Fruit fly (Drosophila melanogaster) whole organism, embryonic: ENCODE results near the gene CG14154.

ENCODE experiments used
- CG1024 ChIP-seq: fragments of 200-800 bp; sonication (Bioruptor generic); IDR thresholded peaks from 2 replicates; pipeline ENCODE4 v1.3.6; 2022; ENCODE audit warnings: missing biosample characterization, missing genetic modification characterization
- CG10959 ChIP-seq: fragments of 200-800 bp; sonication (Bioruptor generic); IDR thresholded peaks from 2 replicates; pipeline ENCODE4 v1.3.6; 2022; ENCODE audit warnings: missing biosample characterization, missing genetic modification characterization
- CG11456 ChIP-seq: fragments of 200-800 bp; sonication (Bioruptor generic); IDR thresholded peaks from 3 replicates; pipeline ENCODE4 v1.3.6; 2022; ENCODE audit warnings: missing biosample characterization, missing genetic modification characterization
- CG12104 ChIP-seq: fragments of 200-800 bp; sonication (Bioruptor generic); optimal IDR thresholded peaks from 3 replicates; lab custom pipeline; 2016; ENCODE audit warnings: missing biosample characterization, missing genetic modification characterization
- CG12299 ChIP-seq: fragments of 200-800 bp; sonication (Bioruptor generic); optimal IDR thresholded peaks from 2 replicates; lab custom pipeline; 2018; ENCODE audit warnings: missing biosample characterization, mild to moderate bottlenecking, missing genetic modification characterization
- CG14441 ChIP-seq: fragments of 200-800 bp; sonication (Bioruptor generic); IDR thresholded peaks from 2 replicates; pipeline ENCODE4 v1.3.6; 2022; ENCODE audit warnings: missing biosample characterization, missing genetic modification characterization
- CG15514 ChIP-seq: fragments of 200-800 bp; sonication (Bioruptor generic); optimal IDR thresholded peaks from 3 replicates; lab custom pipeline; 2017; ENCODE audit warnings: missing biosample characterization, missing genetic modification characterization, mild to moderate bottlenecking, moderate library complexity, missing genetic modification reagents
- CG15696 ChIP-seq: fragments of 200-800 bp; sonication (Bioruptor generic); optimal IDR thresholded peaks from 2 replicates; lab custom pipeline; 2019; ENCODE audit warnings: missing biosample characterization, mild to moderate bottlenecking, missing genetic modification characterization, moderate library complexity
- CG16815 ChIP-seq: fragments of 200-800 bp; sonication (Bioruptor generic); optimal IDR thresholded peaks from 3 replicates; lab custom pipeline; 2017; ENCODE audit warnings: missing biosample characterization, mild to moderate bottlenecking, missing genetic modification characterization
- CG17802 ChIP-seq: fragments of 200-800 bp; sonication (Bioruptor generic); optimal IDR thresholded peaks from 2 replicates; lab custom pipeline; 2018; ENCODE audit warnings: missing biosample characterization, mild to moderate bottlenecking, missing genetic modification characterization, moderate library complexity
- CG18619 ChIP-seq: fragments of 200-800 bp; sonication (Bioruptor generic); optimal IDR thresholded peaks from 3 replicates; lab custom pipeline; 2017; ENCODE audit warnings: missing biosample characterization, mild to moderate bottlenecking, missing genetic modification characterization
- CG2712 ChIP-seq: fragments of 200-800 bp; optimal IDR thresholded peaks from 3 replicates; lab custom pipeline; 2019; ENCODE audit warnings: missing biosample characterization, mild to moderate bottlenecking, missing genetic modification characterization, moderate library complexity
- CG3065 ChIP-seq: fragments of 200-800 bp; sonication (Bioruptor generic); optimal IDR thresholded peaks from 2 replicates; lab custom pipeline; 2016; ENCODE audit warnings: missing biosample characterization, missing genetic modification characterization
- CG34376 ChIP-seq: fragments of 200-800 bp; sonication (Bioruptor generic); optimal IDR thresholded peaks from 2 replicates; lab custom pipeline; 2018; ENCODE audit warnings: missing biosample characterization, mild to moderate bottlenecking, missing genetic modification characterization
- CG3726 ChIP-seq: fragments of 200-800 bp; sonication (Bioruptor generic); IDR thresholded peaks from 3 replicates; pipeline ENCODE4, ENCODE4 v1.3.6; 2022; ENCODE audit warnings: missing biosample characterization, missing genetic modification characterization
- CG6854 ChIP-seq: fragments of 200-800 bp; sonication (Bioruptor generic); optimal IDR thresholded peaks from 3 replicates; lab custom pipeline; 2017; ENCODE audit warnings: missing biosample characterization, mild to moderate bottlenecking, missing genetic modification characterization
- CG8089 ChIP-seq: fragments of 200-800 bp; sonication (Bioruptor generic); optimal IDR thresholded peaks from 3 replicates; lab custom pipeline; 2016; ENCODE audit warnings: missing biosample characterization, missing genetic modification characterization
- CG9215 ChIP-seq: fragments of 200-800 bp; sonication (Bioruptor generic); IDR thresholded peaks from 2 replicates; pipeline ENCODE4 v1.3.6; 2022; ENCODE audit warnings: missing biosample characterization, missing genetic modification characterization
- CHES-1-like ChIP-seq: fragments of 200-800 bp; sonication (Bioruptor generic); optimal IDR thresholded peaks from 2 replicates; lab custom pipeline; 2016; ENCODE audit warnings: missing biosample characterization, missing genetic modification characterization
- E2f2 ChIP-seq: fragments of 200-800 bp; sonication (Bioruptor generic); IDR thresholded peaks from 2 replicates; pipeline ENCODE4 v1.3.6; 2022; ENCODE audit warnings: missing biosample characterization, missing genetic modification characterization
- Ets97D ChIP-seq: fragments of 200-800 bp; sonication (Bioruptor generic); optimal IDR thresholded peaks from 3 replicates; lab custom pipeline; 2016; ENCODE audit warnings: missing biosample characterization, missing genetic modification characterization
- H15 ChIP-seq: fragments of 200-800 bp; sonication (Bioruptor generic); IDR thresholded peaks from 3 replicates; pipeline ENCODE4 v1.3.6; 2022; ENCODE audit warnings: missing biosample characterization, missing genetic modification characterization
- Hmx ChIP-seq: fragments of 200-800 bp; sonication (Bioruptor generic); optimal IDR thresholded peaks from 2 replicates; lab custom pipeline; 2016; ENCODE audit warnings: missing biosample characterization, missing genetic modification characterization
- Max ChIP-seq: fragments of 200-800 bp; sonication (Bioruptor generic); optimal IDR thresholded peaks from 2 replicates; lab custom pipeline; 2016; ENCODE audit warnings: missing biosample characterization, mild to moderate bottlenecking, missing genetic modification characterization
- NK7.1 ChIP-seq: fragments of 200-800 bp; sonication (Bioruptor generic); optimal IDR thresholded peaks from 3 replicates; lab custom pipeline; 2016; ENCODE audit warnings: missing biosample characterization, missing genetic modification characterization
- NfI ChIP-seq: fragments of 200-800 bp; sonication (Bioruptor generic); optimal IDR thresholded peaks from 3 replicates; lab custom pipeline; 2018; ENCODE audit warnings: missing biosample characterization, mild to moderate bottlenecking, missing genetic modification characterization, moderate library complexity
- Stat92E ChIP-seq, 3 experiments: fragments of >200 bp in 2 of 3; fragments of 200-800 bp in 1 of 3; sonication (Bioruptor generic) in 1 of 3; optimal IDR thresholded peaks; 2 replicates each; lab custom pipeline; 2017 to 2019; ENCODE audit warnings: missing biosample characterization in 3 of 3, missing genetic modification characterization in 3 of 3, mild to moderate bottlenecking in 1 of 3, moderate library complexity in 1 of 3
- ab ChIP-seq: fragments of 200-800 bp; sonication (Bioruptor generic); optimal IDR thresholded peaks from 2 replicates; lab custom pipeline; 2016; ENCODE audit warnings: missing biosample characterization, missing genetic modification characterization
- az2 ChIP-seq: fragments of 200-800 bp; sonication (Bioruptor generic); optimal IDR thresholded peaks from 3 replicates; lab custom pipeline; 2016; ENCODE audit warnings: missing biosample characterization, missing genetic modification characterization
- chif ChIP-seq, 2 experiments: fragments of 200-800 bp; sonication (Bioruptor generic); optimal IDR thresholded peaks; 3 replicates each; lab custom pipeline; 2016; ENCODE audit warnings: missing biosample characterization in 2 of 2, missing genetic modification characterization in 2 of 2
- fd96Cb ChIP-seq: fragments of 200-800 bp; sonication (Bioruptor generic); optimal IDR thresholded peaks from 2 replicates; lab custom pipeline; 2018; ENCODE audit warnings: missing biosample characterization, mild to moderate bottlenecking, missing genetic modification characterization, moderate library complexity
- gsb ChIP-seq: fragments of 200-800 bp; sonication (Bioruptor generic); IDR thresholded peaks from 2 replicates; pipeline ENCODE4 v1.3.6; 2022; ENCODE audit warnings: missing biosample characterization, missing genetic modification characterization
- her ChIP-seq: fragments of 200-800 bp; sonication (Bioruptor generic); optimal IDR thresholded peaks from 2 replicates; lab custom pipeline; 2016; ENCODE audit warnings: missing biosample characterization, missing genetic modification characterization
- inv ChIP-seq: fragments of 200-800 bp; sonication (Bioruptor generic); IDR thresholded peaks from 2 replicates; pipeline ENCODE4 v1.3.6; 2022; ENCODE audit warnings: missing biosample characterization, missing genetic modification characterization; ENCODE audit not compliant: partially characterized antibody
- p53 ChIP-seq: fragments of 200-800 bp; sonication (Bioruptor generic); optimal IDR thresholded peaks from 2 replicates; lab custom pipeline; 2016; ENCODE audit warnings: missing biosample characterization, missing genetic modification characterization
- peb ChIP-seq: fragments of 200-800 bp; sonication (Bioruptor generic); IDR thresholded peaks from 2 replicates; pipeline ENCODE4 v1.3.6; 2022; ENCODE audit warnings: missing biosample characterization, missing genetic modification characterization
- psq ChIP-seq: fragments of 200-800 bp; sonication (Bioruptor generic); optimal IDR thresholded peaks from 2 replicates; lab custom pipeline; 2017; ENCODE audit warnings: missing biosample characterization, missing genetic modification characterization
- ranshi ChIP-seq: fragments of 200-800 bp; sonication (Bioruptor generic); IDR thresholded peaks from 2 replicates; pipeline ENCODE4 v1.3.6; 2022; ENCODE audit warnings: missing biosample characterization, missing genetic modification characterization
- rib ChIP-seq: fragments of 200-800 bp; sonication (Bioruptor generic); IDR thresholded peaks from 2 replicates; pipeline ENCODE4 v1.3.6; 2022; ENCODE audit warnings: missing biosample characterization, missing genetic modification characterization
- sc ChIP-seq, 3 experiments: fragments of >200 bp in 2 of 3; fragments of 200-800 bp in 1 of 3; sonication (Bioruptor generic) in 1 of 3; optimal IDR thresholded peaks; 2 replicates in 2 of 3; 3 replicates in 1 of 3; lab custom pipeline; 2017; ENCODE audit warnings: mild to moderate bottlenecking in 1 of 3, missing biosample characterization in 1 of 3, missing genetic modification characterization in 1 of 3, missing genetic modification reagents in 1 of 3
- sd ChIP-seq: fragments of 200-800 bp; sonication (Bioruptor generic); optimal IDR thresholded peaks from 3 replicates; lab custom pipeline; 2018; ENCODE audit warnings: missing biosample characterization, mild to moderate bottlenecking, missing genetic modification characterization, moderate library complexity
- shn ChIP-seq: fragments of 200-800 bp; sonication (Bioruptor generic); optimal IDR thresholded peaks from 3 replicates; lab custom pipeline; 2016; ENCODE audit warnings: missing biosample characterization, missing genetic modification characterization
- sisA ChIP-seq: fragments of 200-800 bp; sonication (Bioruptor generic); IDR thresholded peaks from 2 replicates; pipeline ENCODE4 v1.3.6; 2022; ENCODE audit warnings: missing biosample characterization, missing genetic modification characterization
- sqz ChIP-seq: fragments of 200-800 bp; sonication (Bioruptor generic); optimal IDR thresholded peaks from 3 replicates; lab custom pipeline; 2018; ENCODE audit warnings: missing biosample characterization, mild to moderate bottlenecking, missing genetic modification characterization
- stc ChIP-seq: fragments of 200-800 bp; sonication (Bioruptor generic); IDR thresholded peaks from 2 replicates; pipeline ENCODE4 v1.3.6; 2022; ENCODE audit warnings: missing biosample characterization, missing genetic modification characterization
- tna ChIP-seq: fragments of 200-800 bp; sonication (Bioruptor generic); IDR thresholded peaks from 2 replicates; pipeline ENCODE4 v1.3.6; 2022; ENCODE audit warnings: missing biosample characterization, missing genetic modification characterization; ENCODE audit not compliant: partially characterized antibody
- twi ChIP-seq: fragments of 200-800 bp; optimal IDR thresholded peaks from 2 replicates; lab custom pipeline; 2019; ENCODE audit warnings: missing biosample characterization, mild to moderate bottlenecking, missing genetic modification characterization, moderate library complexity
- tx ChIP-seq: fragments of 200-800 bp; sonication (Bioruptor generic); optimal IDR thresholded peaks from 2 replicates; lab custom pipeline; 2016; ENCODE audit warnings: missing biosample characterization, missing genetic modification characterization
- vfl ChIP-seq: fragments of 200-800 bp; sonication (Bioruptor generic); optimal IDR thresholded peaks from 2 replicates; lab custom pipeline; 2016; ENCODE audit warnings: missing biosample characterization, missing genetic modification characterization

CG14154 gene

DNA sequence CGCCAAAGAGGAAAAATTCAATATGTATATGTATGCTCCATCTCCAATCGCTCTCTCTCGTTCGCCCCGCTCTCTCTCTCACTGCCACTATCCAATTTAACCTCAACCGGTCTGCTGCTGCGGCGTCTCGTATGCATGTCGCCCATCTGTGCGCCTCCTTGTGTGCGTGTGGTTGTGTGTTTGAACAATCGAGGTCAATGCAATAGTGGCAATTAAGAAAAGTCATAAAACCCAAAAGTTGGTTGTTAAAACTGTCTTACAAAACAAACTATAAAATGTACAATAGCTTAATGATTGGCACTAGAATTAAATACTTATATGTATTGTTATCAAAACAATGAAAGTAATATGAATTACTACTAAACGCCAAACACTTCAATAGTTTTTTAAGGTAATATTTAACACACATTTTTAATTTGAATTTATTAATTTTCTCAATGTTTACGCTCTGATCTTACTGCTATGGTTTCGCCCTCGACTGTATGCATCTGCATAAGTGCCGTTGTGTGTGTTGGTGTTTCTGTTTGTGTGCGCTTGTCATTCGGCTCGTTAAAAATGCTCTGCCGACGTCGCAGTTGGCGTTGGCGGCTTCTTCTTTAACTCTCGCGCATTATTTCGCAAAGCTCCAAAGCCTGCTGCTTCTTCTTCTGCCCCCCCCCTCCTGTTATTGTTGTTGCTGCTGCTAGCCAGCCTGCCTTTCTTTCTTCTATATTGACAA is 23.9 kb downstream of the CG14154 start (continued):
- TF ChIP-seq CG34376 (GFP tag; lab: Kevin White, UChicago) = peak; percentile 96
- TF ChIP-seq twi (tag; lab: Kevin White, UChicago) = peak; percentile 99
- peak; percentile 85 for TF ChIP-seq CG14441 (GFP tag; lab: Robert Waterston, UW)
- peak; percentile 51 for TF ChIP-seq ab (GFP tag; lab: Kevin White, UChicago)
- TF ChIP-seq gsb (GFP tag; lab: Robert Waterston, UW) = peak; percentile 81
- peak; percentile 98 for TF ChIP-seq CG12104 (GFP tag; lab: Kevin White, UChicago)
- peak; percentile 62 for TF ChIP-seq CHES-1-like (GFP tag; lab: Kevin White, UChicago)
- TF ChIP-seq CG1024 (GFP tag; lab: Robert Waterston, UW) = peak; percentile 65
- peak; percentile 97 for TF ChIP-seq CG12299
- TF ChIP-seq CG15514 (GFP tag; lab: Kevin White, UChicago) = peak; percentile 87
- peak; percentile 97 for TF ChIP-seq Max (GFP tag; lab: Kevin White, UChicago)
- TF ChIP-seq CG17802 (tag; lab: Kevin White, UChicago) = peak; percentile 76
- TF ChIP-seq NfI (GFP tag; lab: Kevin White, UChicago) = peak; percentile 97
- peak; percentile 88 to 92 for TF ChIP-seq chif (GFP tag; optimal IDR thresholded peaks at IDR 0.05; lab: Kevin White, UChicago)
- peak; percentile 97 for TF ChIP-seq az2
- peak; percentile 84; the same call in 1 of the 3 replicates for TF ChIP-seq H15
- TF ChIP-seq CG11456 = peak; percentile 81
- peak; percentile 92 for TF ChIP-seq stc (GFP tag; lab: Robert Waterston, UW)
- peak; percentile 89 for TF ChIP-seq sd (tag; lab: Kevin White, UChicago)
- peak; percentile 75 for TF ChIP-seq E2f2 (GFP tag; lab: Robert Waterston, UW)
- TF ChIP-seq Hmx (GFP tag; lab: Kevin White, UChicago) = peak; percentile 87
- TF ChIP-seq CG2712 (tag; lab: Kevin White, UChicago) = peak; percentile 99
- TF ChIP-seq p53 = peak; percentile 74
- TF ChIP-seq her (GFP tag; lab: Kevin White, UChicago) = peak; percentile 35
- TF ChIP-seq tna = no peak
- TF ChIP-seq CG10959 (GFP tag; lab: Robert Waterston, UW) = peak; percentile 77
- peak; percentile 92 for TF ChIP-seq sisA
- TF ChIP-seq CG3065 (GFP tag; lab: Kevin White, UChicago) = peak; percentile 95
- no peak for TF ChIP-seq sc (optimal IDR thresholded peaks at IDR 0.05; lab: Kevin White, UChicago)
- peak; percentile 95 for TF ChIP-seq sc (GFP tag; optimal IDR thresholded peaks at IDR 0.05; lab: Kevin White, UChicago)
- TF ChIP-seq Stat92E (GFP tag; optimal IDR thresholded peaks at IDR 0.05; lab: Kevin White, UChicago) = peak in 2 of 3 experiments; percentile 73 to 98
- TF ChIP-seq inv (GFP tag; lab: Robert Waterston, UW) = no peak
- peak; percentile 98 for TF ChIP-seq CG15696
- no peak for TF ChIP-seq rib (GFP tag; lab: Robert Waterston, UW)
- peak; percentile 97 for TF ChIP-seq CG6854 (GFP tag; lab: Kevin White, UChicago)
- peak; percentile 97 for TF ChIP-seq fd96Cb
- TF ChIP-seq sqz (GFP tag; lab: Kevin White, UChicago) = peak; percentile 98
- TF ChIP-seq peb (GFP tag; lab: Robert Waterston, UW) = peak; percentile 89
- TF ChIP-seq psq = peak; percentile 68
- peak; percentile 88 for TF ChIP-seq CG9215
- peak; percentile 67 for TF ChIP-seq tx (GFP tag; lab: Kevin White, UChicago)
- TF ChIP-seq vfl (GFP tag; lab: Kevin White, UChicago) = peak; percentile 83
- peak; percentile 83; the same call in 1 of the 3 replicates for TF ChIP-seq CG3726 (GFP tag; lab: Robert Waterston, UW)
- peak; percentile 67 for TF ChIP-seq NK7.1
- TF ChIP-seq shn = peak; percentile 53
- peak; percentile 98 for TF ChIP-seq CG18619 (GFP tag; lab: Kevin White, UChicago)
- TF ChIP-seq CG8089 (GFP tag; lab: Kevin White, UChicago) = peak; percentile 76
- TF ChIP-seq ranshi = peak; percentile 81
- TF ChIP-seq Ets97D (GFP tag; lab: Kevin White, UChicago) = peak; percentile 65
- TF ChIP-seq CG16815 = peak; percentile 97
